Fruit fly (Drosophila melanogaster) whole organism, embryonic: ENCODE results near the gene CG11030.

Experiments
- Antp ChIP-seq: fragments of 200-800 bp; sonication (Bioruptor generic); optimal IDR thresholded peaks from 3 replicates; lab custom pipeline; 2016; ENCODE audit warnings: missing biosample characterization, missing genetic modification characterization
- CG1024 ChIP-seq: fragments of 200-800 bp; sonication (Bioruptor generic); IDR thresholded peaks from 2 replicates; pipeline ENCODE4 v1.3.6; 2022; ENCODE audit warnings: missing biosample characterization, missing genetic modification characterization
- CG10959 ChIP-seq: fragments of 200-800 bp; sonication (Bioruptor generic); IDR thresholded peaks from 2 replicates; pipeline ENCODE4 v1.3.6; 2022; ENCODE audit warnings: missing biosample characterization, missing genetic modification characterization
- CG11504 ChIP-seq: fragments of 200-800 bp; sonication (Bioruptor generic); optimal IDR thresholded peaks from 3 replicates; lab custom pipeline; 2019; ENCODE audit warnings: missing biosample characterization, mild to moderate bottlenecking, missing genetic modification characterization, moderate library complexity
- CG12071 ChIP-seq: fragments of 200-800 bp; sonication (Bioruptor generic); optimal IDR thresholded peaks from 3 replicates; lab custom pipeline; 2018; ENCODE audit warnings: missing biosample characterization, mild to moderate bottlenecking, missing genetic modification characterization
- CG12299 ChIP-seq: fragments of 200-800 bp; sonication (Bioruptor generic); optimal IDR thresholded peaks from 2 replicates; lab custom pipeline; 2018; ENCODE audit warnings: missing biosample characterization, mild to moderate bottlenecking, missing genetic modification characterization
- CG12769 ChIP-seq: fragments of 200-800 bp; sonication (Bioruptor generic); optimal IDR thresholded peaks from 2 replicates; lab custom pipeline; 2019; ENCODE audit warnings: missing biosample characterization, mild to moderate bottlenecking, missing genetic modification characterization, moderate library complexity
- CG12942 ChIP-seq: fragments of 200-800 bp; sonication (Bioruptor generic); optimal IDR thresholded peaks from 3 replicates; lab custom pipeline; 2016; ENCODE audit warnings: missing biosample characterization, missing genetic modification characterization
- CG17328 ChIP-seq: fragments of 200-800 bp; sonication (Bioruptor generic); IDR thresholded peaks from 2 replicates; pipeline ENCODE4 v1.3.6; 2022; ENCODE audit warnings: missing biosample characterization, missing genetic modification characterization
- CG1832 ChIP-seq: fragments of 200-800 bp; sonication (Bioruptor generic); optimal IDR thresholded peaks from 2 replicates; lab custom pipeline; 2017; ENCODE audit warnings: missing biosample characterization, mild to moderate bottlenecking, missing genetic modification characterization, inconsistent platforms
- CG18764 ChIP-seq: fragments of 200-800 bp; sonication (Bioruptor generic); optimal IDR thresholded peaks from 3 replicates; lab custom pipeline; 2016; ENCODE audit warnings: missing biosample characterization, missing genetic modification characterization
- CG2116 ChIP-seq: fragments of 200-800 bp; sonication (Bioruptor generic); optimal IDR thresholded peaks from 3 replicates; lab custom pipeline; 2018; ENCODE audit warnings: missing biosample characterization, mild to moderate bottlenecking, missing genetic modification characterization
- CG31365 ChIP-seq: fragments of 200-800 bp; sonication (Bioruptor generic); optimal IDR thresholded peaks from 2 replicates; lab custom pipeline; 2018; ENCODE audit warnings: missing biosample characterization, mild to moderate bottlenecking, missing genetic modification characterization
- CG3281 ChIP-seq: fragments of 200-800 bp; sonication (Bioruptor generic); optimal IDR thresholded peaks from 3 replicates; lab custom pipeline; 2017; ENCODE audit warnings: missing biosample characterization, mild to moderate bottlenecking, missing genetic modification characterization
- CG4360 ChIP-seq: fragments of 200-800 bp; sonication (Bioruptor generic); IDR thresholded peaks from 2 replicates; pipeline ENCODE4 v1.3.6; 2022; ENCODE audit warnings: missing biosample characterization, missing genetic modification characterization
- CG6791 ChIP-seq: fragments of 200-800 bp; sonication (Bioruptor generic); IDR thresholded peaks from 3 replicates; pipeline ENCODE4 v1.3.6; 2022; ENCODE audit warnings: missing biosample characterization, missing genetic modification characterization; ENCODE audit not compliant: partially characterized antibody
- CG8281 ChIP-seq: fragments of 200-800 bp; sonication (Bioruptor generic); optimal IDR thresholded peaks from 2 replicates; lab custom pipeline; 2018; ENCODE audit warnings: missing biosample characterization, mild to moderate bottlenecking, missing genetic modification characterization, moderate library complexity
- CG8359 ChIP-seq: fragments of 200-800 bp; sonication (Bioruptor generic); optimal IDR thresholded peaks from 2 replicates; lab custom pipeline; 2017; ENCODE audit warnings: missing biosample characterization, mild to moderate bottlenecking, missing genetic modification characterization, borderline replicate concordance
- CG9215 ChIP-seq: fragments of 200-800 bp; sonication (Bioruptor generic); IDR thresholded peaks from 2 replicates; pipeline ENCODE4 v1.3.6; 2022; ENCODE audit warnings: missing biosample characterization, missing genetic modification characterization
- Deaf1 ChIP-seq: fragments of 200-800 bp; optimal IDR thresholded peaks from 3 replicates; lab custom pipeline; 2019; ENCODE audit warnings: missing biosample characterization, mild to moderate bottlenecking, missing genetic modification characterization, moderate library complexity
- Dfd ChIP-seq, 2 experiments: fragments of >200 bp; optimal IDR thresholded peaks; 2 replicates each; lab custom pipeline; 2017; ENCODE audit warnings: missing biosample characterization in 2 of 2, missing genetic modification characterization in 2 of 2
- Drgx ChIP-seq: fragments of 200-800 bp; sonication (Bioruptor generic); IDR thresholded peaks from 2 replicates; pipeline ENCODE4 v1.3.6; 2022; ENCODE audit warnings: missing biosample characterization, missing genetic modification characterization
- H2.0 ChIP-seq: fragments of 200-800 bp; sonication (Bioruptor generic); IDR thresholded peaks from 2 replicates; pipeline ENCODE4 v1.3.6; 2022; ENCODE audit warnings: missing biosample characterization, missing genetic modification characterization
- Hand ChIP-seq: fragments of 200-800 bp; sonication (Bioruptor generic); optimal IDR thresholded peaks from 2 replicates; lab custom pipeline; 2017; ENCODE audit warnings: mild to moderate bottlenecking, missing biosample characterization, missing genetic modification reagents, missing genetic modification characterization
- PHDP ChIP-seq: fragments of 200-800 bp; sonication (Bioruptor generic); optimal IDR thresholded peaks from 3 replicates; lab custom pipeline; 2018; ENCODE audit warnings: missing biosample characterization, mild to moderate bottlenecking, missing genetic modification characterization, moderate library complexity
- Sin3A ChIP-seq: fragments of >200 bp; optimal IDR thresholded peaks from 2 replicates; lab custom pipeline; 2018
- Six4 ChIP-seq: fragments of 200-800 bp; sonication (Bioruptor generic); optimal IDR thresholded peaks from 2 replicates; lab custom pipeline; 2016; ENCODE audit warnings: missing biosample characterization, missing genetic modification characterization
- Sry-δ ChIP-seq: fragments of 200-800 bp; sonication (Bioruptor generic); optimal IDR thresholded peaks from 2 replicates; lab custom pipeline; 2016; ENCODE audit warnings: missing biosample characterization, missing genetic modification characterization
- amos ChIP-seq: fragments of 200-800 bp; sonication (Bioruptor generic); IDR thresholded peaks from 2 replicates; pipeline ENCODE4 v1.3.6; 2022; ENCODE audit warnings: missing biosample characterization, missing genetic modification characterization; ENCODE audit not compliant: partially characterized antibody
- br ChIP-seq: fragments of >200 bp; optimal IDR thresholded peaks from 2 replicates; lab custom pipeline; 2017
- chinmo ChIP-seq: fragments of 200-800 bp; sonication (Bioruptor generic); IDR thresholded peaks from 4 replicates; pipeline ENCODE4 v1.3.6; 2022; ENCODE audit warnings: missing biosample characterization, missing genetic modification characterization; ENCODE audit not compliant: partially characterized antibody
- crc ChIP-seq: fragments of 200-800 bp; sonication (Bioruptor generic); optimal IDR thresholded peaks from 2 replicates; lab custom pipeline; 2016; ENCODE audit warnings: missing biosample characterization, missing genetic modification characterization
- dimm ChIP-seq: fragments of 200-800 bp; sonication (Bioruptor generic); IDR thresholded peaks from 2 replicates; pipeline ENCODE4 v1.3.6; 2022; ENCODE audit warnings: missing biosample characterization, missing genetic modification characterization
- emc ChIP-seq: fragments of 200-800 bp; sonication (Bioruptor generic); optimal IDR thresholded peaks from 2 replicates; lab custom pipeline; 2016; ENCODE audit warnings: missing biosample characterization, missing genetic modification characterization
- fd96Cb ChIP-seq: fragments of 200-800 bp; sonication (Bioruptor generic); optimal IDR thresholded peaks from 2 replicates; lab custom pipeline; 2018; ENCODE audit warnings: missing biosample characterization, mild to moderate bottlenecking, missing genetic modification characterization, moderate library complexity
- gcm ChIP-seq: fragments of 200-800 bp; sonication (Bioruptor generic); optimal IDR thresholded peaks from 2 replicates; lab custom pipeline; 2019; ENCODE audit warnings: missing biosample characterization, mild to moderate bottlenecking, missing genetic modification characterization, moderate library complexity
- hbn ChIP-seq: fragments of 200-800 bp; sonication (Bioruptor generic); IDR thresholded peaks from 2 replicates; pipeline ENCODE4 v1.3.6; 2022; ENCODE audit warnings: missing biosample characterization, missing genetic modification characterization; ENCODE audit not compliant: partially characterized antibody
- hth ChIP-seq: fragments of >200 bp; optimal IDR thresholded peaks from 2 replicates; lab custom pipeline; 2017; ENCODE audit warnings: inconsistent platforms
- lab ChIP-seq: fragments of 200-800 bp; sonication (Bioruptor generic); optimal IDR thresholded peaks from 3 replicates; lab custom pipeline; 2017; ENCODE audit warnings: missing biosample characterization, missing genetic modification characterization, mild to moderate bottlenecking, moderate library complexity, missing genetic modification reagents
- lbe ChIP-seq: fragments of 200-800 bp; sonication (Bioruptor generic); optimal IDR thresholded peaks from 2 replicates; lab custom pipeline; 2016; ENCODE audit warnings: missing biosample characterization, mild to moderate bottlenecking, missing genetic modification characterization
- lola ChIP-seq, 3 experiments: fragments of >200 bp in 2 of 3; fragments of 200-800 bp in 1 of 3; sonication (Bioruptor generic) in 1 of 3; optimal IDR thresholded peaks; 2 replicates each; lab custom pipeline; 2017 to 2019; ENCODE audit warnings: missing biosample characterization in 3 of 3, missing genetic modification characterization in 3 of 3, mild to moderate bottlenecking in 1 of 3, moderate library complexity in 1 of 3
- maf-S ChIP-seq: fragments of 200-800 bp; sonication (Bioruptor generic); optimal IDR thresholded peaks from 2 replicates; lab custom pipeline; 2016; ENCODE audit warnings: missing biosample characterization, missing genetic modification characterization
- mld ChIP-seq: fragments of 200-800 bp; sonication (Bioruptor generic); IDR thresholded peaks from 3 replicates; pipeline ENCODE4 v1.3.6; 2022; ENCODE audit warnings: missing biosample characterization, missing genetic modification characterization; ENCODE audit not compliant: partially characterized antibody
- nerfin-1 ChIP-seq: fragments of 200-800 bp; sonication (Bioruptor generic); optimal IDR thresholded peaks from 3 replicates; lab custom pipeline; 2019; ENCODE audit warnings: missing biosample characterization, mild to moderate bottlenecking, missing genetic modification characterization, moderate library complexity
- otp ChIP-seq: fragments of 200-800 bp; sonication (Bioruptor generic); IDR thresholded peaks from 3 replicates; pipeline ENCODE4, ENCODE4 v1.3.6; 2022; ENCODE audit warnings: missing biosample characterization, missing genetic modification characterization
- row ChIP-seq: fragments of 200-800 bp; sonication (Bioruptor generic); IDR thresholded peaks from 3 replicates; pipeline ENCODE4 v1.3.6; 2022; ENCODE audit warnings: missing biosample characterization, missing genetic modification characterization
- slou ChIP-seq: fragments of 200-800 bp; sonication (Bioruptor generic); optimal IDR thresholded peaks from 3 replicates; lab custom pipeline; 2016; ENCODE audit warnings: missing biosample characterization, missing genetic modification characterization
- so ChIP-seq: fragments of 200-800 bp; sonication (Bioruptor generic); IDR thresholded peaks from 3 replicates; pipeline ENCODE4 v1.3.6; 2022; ENCODE audit warnings: missing biosample characterization, missing genetic modification characterization
- stwl ChIP-seq: fragments of 200-800 bp; sonication (Bioruptor generic); optimal IDR thresholded peaks from 3 replicates; lab custom pipeline; 2018; ENCODE audit warnings: missing biosample characterization, mild to moderate bottlenecking, missing genetic modification characterization, moderate library complexity
- unc-4 ChIP-seq: fragments of 200-800 bp; sonication (Bioruptor generic); IDR thresholded peaks from 2 replicates; pipeline ENCODE4 v1.3.6; 2022; ENCODE audit warnings: missing biosample characterization, missing genetic modification characterization; ENCODE audit not compliant: partially characterized antibody
- vvl ChIP-seq: fragments of 200-800 bp; sonication (Bioruptor generic); IDR thresholded peaks from 2 replicates; pipeline ENCODE4 v1.3.6; 2022; ENCODE audit warnings: missing biosample characterization, missing genetic modification characterization

Gene CG11030

DNA sequence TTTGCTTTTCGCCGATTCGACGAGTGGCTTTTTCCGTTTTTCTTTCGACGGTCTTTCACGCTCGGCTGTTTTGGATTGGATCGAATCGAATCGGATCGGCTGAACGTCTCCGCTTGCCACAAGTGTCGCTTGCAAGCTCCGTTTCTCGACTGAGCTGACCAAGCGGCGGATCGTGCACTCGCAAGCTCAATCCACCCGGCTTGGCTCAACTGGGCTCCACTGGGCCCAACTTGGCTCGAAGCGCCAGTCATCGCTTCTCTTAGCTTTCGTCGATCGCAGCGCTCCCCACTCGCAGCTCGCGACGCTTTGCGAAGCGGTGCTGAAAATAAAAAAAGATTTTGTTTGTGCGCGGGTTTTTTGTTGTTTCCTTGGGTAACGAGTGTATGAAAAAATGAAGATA is 16.3 kb downstream of the CG11030 start (continued):
- TF ChIP-seq hbn, result no peak
- TF ChIP-seq emc, result no peak
- TF ChIP-seq stwl (tag; lab: Kevin White, UChicago), result no peak
- TF ChIP-seq maf-S (GFP tag; lab: Kevin White, UChicago), result no peak
- TF ChIP-seq otp (GFP tag; lab: Robert Waterston, UW), result 0 out of 3 replicates have a peak, but pooled peaks have one; percentile 20
- TF ChIP-seq dimm, result no peak
- no peak for TF ChIP-seq CG12942 (GFP tag; lab: Kevin White, UChicago)
- TF ChIP-seq lbe, result no peak
- 0 out of 2 replicates have a peak, but pooled peaks have one; percentile 28 for TF ChIP-seq vvl (GFP tag; lab: Robert Waterston, UW)
- no peak for TF ChIP-seq H2.0 (GFP tag; lab: Robert Waterston, UW)
- TF ChIP-seq lola (GFP tag; optimal IDR thresholded peaks at IDR 0.05; lab: Kevin White, UChicago), result no peak
- no peak for TF ChIP-seq br
- TF ChIP-seq CG8359, result no peak
- TF ChIP-seq slou (GFP tag; lab: Kevin White, UChicago), result no peak
- no peak for TF ChIP-seq Antp (GFP tag; lab: Kevin White, UChicago)
- no peak for TF ChIP-seq lab (GFP tag; lab: Kevin White, UChicago)
- TF ChIP-seq Deaf1 (tag; lab: Kevin White, UChicago), result no peak
- TF ChIP-seq gcm, result no peak
- no peak for TF ChIP-seq Sin3A (lab: Kevin White, UChicago)
- TF ChIP-seq fd96Cb (tag; lab: Kevin White, UChicago), result no peak
- no peak for TF ChIP-seq CG18764
- TF ChIP-seq Six4 (GFP tag; lab: Kevin White, UChicago), result no peak
- no peak for TF ChIP-seq amos (GFP tag; lab: Robert Waterston, UW)
- peak; percentile 9 for TF ChIP-seq CG11504
- no peak for TF ChIP-seq CG10959
- no peak for TF ChIP-seq Sry-δ
- no peak for TF ChIP-seq PHDP (tag; lab: Kevin White, UChicago)
- TF ChIP-seq so (GFP tag; lab: Robert Waterston, UW), result no peak
- TF ChIP-seq CG17328 (GFP tag; lab: Robert Waterston, UW), result no peak
- TF ChIP-seq CG3281 (GFP tag; lab: Kevin White, UChicago), result no peak
- peak; percentile 62; the same call in 1 of the 4 replicates for TF ChIP-seq chinmo (GFP tag; lab: Robert Waterston, UW)
- TF ChIP-seq CG1024 (GFP tag; lab: Robert Waterston, UW), result no peak
- no peak for TF ChIP-seq Dfd (GFP tag; optimal IDR thresholded peaks at IDR 0.05; lab: Kevin White, UChicago)
- no peak for TF ChIP-seq nerfin-1 (tag; lab: Kevin White, UChicago)
- TF ChIP-seq Hand (GFP tag; lab: Kevin White, UChicago), result no peak
- TF ChIP-seq Drgx (GFP tag; lab: Robert Waterston, UW), result peak; percentile 49; the same call in 1 of the 2 replicates
- no peak for TF ChIP-seq CG4360 (GFP tag; lab: Robert Waterston, UW)
- TF ChIP-seq CG31365 (tag; lab: Kevin White, UChicago), result no peak
- TF ChIP-seq CG12071 (GFP tag; lab: Kevin White, UChicago), result no peak
- TF ChIP-seq row (GFP tag; lab: Robert Waterston, UW), result no peak
- TF ChIP-seq CG8281 (tag; lab: Kevin White, UChicago), result no peak
- no peak for TF ChIP-seq CG9215 (GFP tag; lab: Robert Waterston, UW)
- no peak for TF ChIP-seq CG12299
- peak; percentile 23 for TF ChIP-seq CG12769 (tag; lab: Kevin White, UChicago)
- no peak for TF ChIP-seq CG6791
- TF ChIP-seq hth (lab: Kevin White, UChicago), result no peak
- TF ChIP-seq CG1832 (GFP tag; lab: Kevin White, UChicago), result no peak
- no peak for TF ChIP-seq unc-4 (GFP tag; lab: Robert Waterston, UW)
- no peak for TF ChIP-seq CG2116 (GFP tag; lab: Kevin White, UChicago)
- TF ChIP-seq mld, result no peak
- TF ChIP-seq crc, result no peak
